Worm (Caenorhabditis elegans) whole organism, L2 larva: Measurements from ENCODE around the gene pqn-53.

ENCODE experiments used
- aly-2 ChIP-seq: fragments of 150-350 bp; optimal IDR thresholded peaks from 2 replicates; lab custom pipeline; 2014; ENCODE audit warnings: missing biosample characterization, missing genetic modification characterization
- ceh-16 ChIP-seq: fragments of 150-350 bp; optimal IDR thresholded peaks from 2 replicates; lab custom pipeline; 2014; ENCODE audit warnings: missing biosample characterization, missing genetic modification characterization
- egl-27 ChIP-seq: sonication (generic microtip); optimal IDR thresholded peaks from 3 replicates; lab custom pipeline; 2017; ENCODE audit warnings: missing biosample characterization, missing genetic modification reagents, missing genetic modification characterization
- lsy-2 ChIP-seq, 2 experiments: fragments of 150-350 bp in 1 of 2; sonication (generic microtip) in 1 of 2; optimal IDR thresholded peaks; 2 replicates each; lab custom pipeline; 2014 to 2017; ENCODE audit warnings: missing biosample characterization in 2 of 2, missing genetic modification characterization in 2 of 2
- mdl-1 ChIP-seq, 2 experiments: fragments of 150-350 bp in 1 of 2; sonication (generic microtip) in 1 of 2; optimal IDR thresholded peaks; 2 replicates each; lab custom pipeline; 2017; ENCODE audit warnings: missing biosample characterization in 2 of 2, missing genetic modification characterization in 2 of 2
- peb-1 ChIP-seq: fragments of 150-350 bp; optimal IDR thresholded peaks from 2 replicates; lab custom pipeline; 2014; ENCODE audit warnings: missing biosample characterization, missing genetic modification characterization
- unc-62 ChIP-seq: fragments of 150-350 bp; optimal IDR thresholded peaks from 2 replicates; lab custom pipeline; 2014; ENCODE audit warnings: missing biosample characterization, missing genetic modification reagents, missing genetic modification characterization

DNA sequence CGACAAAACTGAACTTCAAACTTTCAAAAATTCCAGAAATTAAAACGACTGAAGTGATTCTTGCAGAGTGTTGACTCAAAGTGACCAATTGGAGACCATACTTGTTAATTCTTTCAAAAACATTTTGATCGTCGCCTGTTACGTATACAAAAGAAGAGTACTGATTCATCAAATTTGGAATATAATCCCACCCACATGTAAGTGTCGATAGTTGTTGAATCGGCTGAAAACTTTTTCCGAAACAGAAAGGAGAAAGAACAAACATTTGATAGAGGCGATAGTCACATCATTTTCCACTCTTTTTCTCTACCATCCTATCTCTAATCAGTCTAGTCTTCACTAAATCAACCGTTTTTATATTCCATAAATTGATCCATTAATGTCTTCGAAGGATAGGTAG, 38.7 kb upstream of the pqn-53 start, which contains the start of gene nhr-153:
- TF ChIP-seq unc-62 (GFP tag; lab: Kevin White, UChicago) = no peak
- no peak for TF ChIP-seq aly-2 (tag; lab: Kevin White, UChicago)
- TF ChIP-seq mdl-1 (tag; optimal IDR thresholded peaks at IDR 0.05; lab: Kevin White, UChicago) = no peak
- TF ChIP-seq lsy-2 (tag; optimal IDR thresholded peaks at IDR 0.05; lab: Kevin White, UChicago) = no peak
- TF ChIP-seq ceh-16 (tag; lab: Kevin White, UChicago) = no peak
- TF ChIP-seq egl-27 (tag; lab: Kevin White, UChicago) = no peak
- TF ChIP-seq peb-1 (tag; lab: Kevin White, UChicago) = no peak
